Fruit fly (Drosophila melanogaster) whole organism, embryonic: ENCODE measurements around the gene CG46460.

Experiments used
- Atf-2 ChIP-seq: fragments of 200-800 bp; sonication (Bioruptor generic); optimal IDR thresholded peaks from 2 replicates; lab custom pipeline; 2016; ENCODE audit warnings: missing biosample characterization, missing genetic modification characterization
- Bgb ChIP-seq: fragments of 200-800 bp; sonication (Bioruptor generic); IDR thresholded peaks from 2 replicates; pipeline ENCODE4 v1.3.6; 2022; ENCODE audit warnings: missing biosample characterization, missing genetic modification characterization; ENCODE audit not compliant: partially characterized antibody
- Blimp-1 ChIP-seq: fragments of 200-800 bp; sonication (Bioruptor generic); optimal IDR thresholded peaks from 3 replicates; lab custom pipeline; 2018; ENCODE audit warnings: missing biosample characterization, missing genetic modification characterization, mild to moderate bottlenecking, moderate library complexity, missing genetic modification reagents
- CG10147 ChIP-seq: fragments of 200-800 bp; sonication (Bioruptor generic); optimal IDR thresholded peaks from 2 replicates; lab custom pipeline; 2019; ENCODE audit warnings: missing biosample characterization, mild to moderate bottlenecking, missing genetic modification characterization, moderate library complexity
- CG12071 ChIP-seq: fragments of 200-800 bp; sonication (Bioruptor generic); optimal IDR thresholded peaks from 3 replicates; lab custom pipeline; 2018; ENCODE audit warnings: missing biosample characterization, mild to moderate bottlenecking, missing genetic modification characterization
- CG1233 ChIP-seq: fragments of 200-800 bp; sonication (Bioruptor generic); optimal IDR thresholded peaks from 4 replicates; lab custom pipeline; 2018; ENCODE audit warnings: missing biosample characterization, mild to moderate bottlenecking, missing genetic modification characterization
- CG15514 ChIP-seq: fragments of 200-800 bp; sonication (Bioruptor generic); optimal IDR thresholded peaks from 3 replicates; lab custom pipeline; 2017; ENCODE audit warnings: missing biosample characterization, missing genetic modification characterization, mild to moderate bottlenecking, moderate library complexity, missing genetic modification reagents
- CG1603 ChIP-seq: fragments of 200-800 bp; sonication (Bioruptor generic); optimal IDR thresholded peaks from 2 replicates; lab custom pipeline; 2019; ENCODE audit warnings: missing biosample characterization, mild to moderate bottlenecking, missing genetic modification characterization, moderate library complexity
- CG17829 ChIP-seq: fragments of 200-800 bp; optimal IDR thresholded peaks from 2 replicates; lab custom pipeline; 2019; ENCODE audit warnings: missing biosample characterization, mild to moderate bottlenecking, missing genetic modification characterization, moderate library complexity
- CG2889 ChIP-seq: fragments of 200-800 bp; sonication (Bioruptor generic); IDR thresholded peaks from 3 replicates; pipeline ENCODE4 v1.3.6; 2022; ENCODE audit warnings: missing biosample characterization, missing genetic modification characterization
- CG3407 ChIP-seq: fragments of 200-800 bp; sonication (Bioruptor generic); optimal IDR thresholded peaks from 2 replicates; lab custom pipeline; 2018; ENCODE audit warnings: missing biosample characterization, mild to moderate bottlenecking, missing genetic modification characterization
- CG42726 ChIP-seq: fragments of 200-800 bp; sonication (Bioruptor generic); IDR thresholded peaks from 2 replicates; pipeline ENCODE4 v1.3.6; 2022; ENCODE audit warnings: missing biosample characterization, missing genetic modification characterization; ENCODE audit not compliant: partially characterized antibody
- CG4424 ChIP-seq: fragments of 200-800 bp; sonication (Bioruptor generic); optimal IDR thresholded peaks from 3 replicates; lab custom pipeline; 2016; ENCODE audit warnings: missing biosample characterization, missing genetic modification characterization
- CG4820 ChIP-seq: fragments of 200-800 bp; sonication (Bioruptor generic); optimal IDR thresholded peaks from 3 replicates; lab custom pipeline; 2016; ENCODE audit warnings: missing biosample characterization, missing genetic modification characterization
- CG8290 ChIP-seq, 3 experiments: fragments of 200-800 bp; sonication (Bioruptor generic); optimal IDR thresholded peaks; 2 replicates each; lab custom pipeline; 2016 to 2019; ENCODE audit warnings: missing biosample characterization in 3 of 3, missing genetic modification characterization in 3 of 3, mild to moderate bottlenecking in 2 of 3, moderate library complexity in 1 of 3
- CG8388 ChIP-seq: fragments of 200-800 bp; sonication (Bioruptor generic); optimal IDR thresholded peaks from 2 replicates; lab custom pipeline; 2019; ENCODE audit warnings: missing biosample characterization, mild to moderate bottlenecking, missing genetic modification characterization, moderate library complexity
- CG8765 ChIP-seq: fragments of 200-800 bp; sonication (Bioruptor generic); IDR thresholded peaks from 2 replicates; pipeline ENCODE4 v1.3.6; 2022; ENCODE audit warnings: missing biosample characterization, missing genetic modification characterization
- CG9437 ChIP-seq: fragments of 200-800 bp; sonication (Bioruptor generic); optimal IDR thresholded peaks from 2 replicates; lab custom pipeline; 2018; ENCODE audit warnings: missing biosample characterization, mild to moderate bottlenecking, missing genetic modification characterization
- Camta ChIP-seq: fragments of 200-800 bp; sonication (Bioruptor generic); optimal IDR thresholded peaks from 2 replicates; lab custom pipeline; 2016; ENCODE audit warnings: missing biosample characterization, missing genetic modification characterization
- D ChIP-seq, 2 experiments: fragments of 200-800 bp in 1 of 2; fragments of >200 bp in 1 of 2; sonication (Bioruptor generic) in 1 of 2; optimal IDR thresholded peaks; 2 replicates in 1 of 2; 3 replicates in 1 of 2; lab custom pipeline; 2017; ENCODE audit warnings: mild to moderate bottlenecking in 1 of 2, missing biosample characterization in 1 of 2, missing genetic modification characterization in 1 of 2, missing genetic modification reagents in 1 of 2
- D19A ChIP-seq: fragments of 200-800 bp; optimal IDR thresholded peaks from 3 replicates; lab custom pipeline; 2019; ENCODE audit warnings: missing biosample characterization, mild to moderate bottlenecking, missing genetic modification characterization, moderate library complexity
- Deaf1 ChIP-seq: fragments of 200-800 bp; optimal IDR thresholded peaks from 3 replicates; lab custom pipeline; 2019; ENCODE audit warnings: missing biosample characterization, mild to moderate bottlenecking, missing genetic modification characterization, moderate library complexity
- Dll ChIP-seq: fragments of 200-800 bp; sonication (Bioruptor generic); IDR thresholded peaks from 4 replicates; pipeline ENCODE4 v1.3.6; 2022; ENCODE audit warnings: missing biosample characterization, missing genetic modification characterization; ENCODE audit not compliant: partially characterized antibody
- HHEX ChIP-seq: fragments of 200-800 bp; sonication (Bioruptor generic); optimal IDR thresholded peaks from 3 replicates; lab custom pipeline; 2017; ENCODE audit warnings: missing biosample characterization, mild to moderate bottlenecking, missing genetic modification characterization, missing genetic modification reagents
- Max ChIP-seq: fragments of 200-800 bp; sonication (Bioruptor generic); optimal IDR thresholded peaks from 2 replicates; lab custom pipeline; 2016; ENCODE audit warnings: missing biosample characterization, mild to moderate bottlenecking, missing genetic modification characterization
- Med ChIP-seq: fragments of 200-800 bp; sonication (Bioruptor generic); peaks from one replicate; lab custom pipeline; 2016; ENCODE audit warnings: missing biosample characterization, missing genetic modification characterization, mild to moderate bottlenecking, inconsistent platforms, moderate library complexity
- Myb ChIP-seq: fragments of 200-800 bp; sonication (Bioruptor generic); optimal IDR thresholded peaks from 2 replicates; lab custom pipeline; 2016; ENCODE audit warnings: missing biosample characterization, missing genetic modification characterization
- Poxn ChIP-seq: fragments of 200-800 bp; sonication (Bioruptor generic); IDR thresholded peaks from 2 replicates; pipeline ENCODE4 v1.3.6; 2022; ENCODE audit warnings: missing biosample characterization, missing genetic modification characterization
- Vsx1 ChIP-seq: fragments of 200-800 bp; sonication (Bioruptor generic); optimal IDR thresholded peaks from 2 replicates; lab custom pipeline; 2017; ENCODE audit warnings: missing biosample characterization, mild to moderate bottlenecking, missing genetic modification characterization, missing genetic modification reagents
- ap ChIP-seq: fragments of 200-800 bp; sonication (Bioruptor generic); IDR thresholded peaks from 2 replicates; pipeline ENCODE4 v1.3.6; 2022; ENCODE audit warnings: missing biosample characterization, missing genetic modification characterization
- croc ChIP-seq: fragments of 200-800 bp; sonication (Bioruptor generic); conservative IDR thresholded peaks from 3 replicates; pipeline ENCODE4 v1.3.6; 2022; ENCODE audit warnings: missing biosample characterization, missing genetic modification characterization
- dan ChIP-seq: fragments of 200-800 bp; sonication (Bioruptor generic); IDR thresholded peaks from 2 replicates; pipeline ENCODE4 v1.3.6; 2022; ENCODE audit warnings: missing biosample characterization, missing genetic modification characterization
- danr ChIP-seq: fragments of 200-800 bp; sonication (Bioruptor generic); IDR thresholded peaks from 2 replicates; pipeline ENCODE4 v1.3.6; 2022; ENCODE audit warnings: missing biosample characterization, missing genetic modification characterization
- fu2 ChIP-seq: fragments of 200-800 bp; sonication (Bioruptor generic); optimal IDR thresholded peaks from 2 replicates; lab custom pipeline; 2016; ENCODE audit warnings: missing biosample characterization, missing genetic modification characterization
- gce ChIP-seq: fragments of 200-800 bp; sonication (Bioruptor generic); IDR thresholded peaks from 3 replicates; pipeline ENCODE4 v1.3.6; 2022; ENCODE audit warnings: missing biosample characterization, missing genetic modification characterization
- gro ChIP-seq: fragments of 200-800 bp; sonication (Bioruptor generic); optimal IDR thresholded peaks from 2 replicates; lab custom pipeline; 2016; ENCODE audit warnings: missing biosample characterization, missing genetic modification characterization
- her ChIP-seq: fragments of 200-800 bp; sonication (Bioruptor generic); optimal IDR thresholded peaks from 2 replicates; lab custom pipeline; 2016; ENCODE audit warnings: missing biosample characterization, missing genetic modification characterization
- ken ChIP-seq: fragments of 200-800 bp; sonication (Bioruptor generic); IDR thresholded peaks from 3 replicates; pipeline ENCODE4 v1.3.6; 2022; ENCODE audit warnings: missing biosample characterization, missing genetic modification characterization
- klu ChIP-seq: fragments of 200-800 bp; sonication (Bioruptor generic); IDR thresholded peaks from 2 replicates; pipeline ENCODE4 v1.3.6; 2022; ENCODE audit warnings: missing biosample characterization, missing genetic modification characterization
- mld ChIP-seq: fragments of 200-800 bp; sonication (Bioruptor generic); IDR thresholded peaks from 3 replicates; pipeline ENCODE4 v1.3.6; 2022; ENCODE audit warnings: missing biosample characterization, missing genetic modification characterization; ENCODE audit not compliant: partially characterized antibody
- oc ChIP-seq: fragments of 200-800 bp; sonication (Bioruptor generic); optimal IDR thresholded peaks from 2 replicates; lab custom pipeline; 2018; ENCODE audit warnings: missing biosample characterization, mild to moderate bottlenecking, missing genetic modification characterization, moderate library complexity
- pnt ChIP-seq: fragments of 200-800 bp; sonication (Bioruptor generic); optimal IDR thresholded peaks from 3 replicates; lab custom pipeline; 2016; ENCODE audit warnings: missing biosample characterization, missing genetic modification characterization
- repo ChIP-seq: fragments of 200-800 bp; sonication (Bioruptor generic); optimal IDR thresholded peaks from 2 replicates; lab custom pipeline; 2016; ENCODE audit warnings: missing biosample characterization, missing genetic modification characterization
- slbo ChIP-seq: fragments of 200-800 bp; sonication (Bioruptor generic); IDR thresholded peaks from 2 replicates; pipeline ENCODE4 v1.3.6; 2022; ENCODE audit warnings: missing biosample characterization, missing genetic modification characterization
- sr ChIP-seq: fragments of 200-800 bp; sonication (Bioruptor generic); IDR thresholded peaks from 3 replicates; pipeline ENCODE4 v1.3.6; 2022; ENCODE audit warnings: missing biosample characterization, missing genetic modification characterization
- toy ChIP-seq: fragments of 200-800 bp; sonication (Bioruptor generic); IDR thresholded peaks from 2 replicates; pipeline ENCODE4 v1.3.6; 2022; ENCODE audit warnings: missing biosample characterization, missing genetic modification characterization
- unpg ChIP-seq: fragments of 200-800 bp; sonication (Bioruptor generic); optimal IDR thresholded peaks from 3 replicates; lab custom pipeline; 2018; ENCODE audit warnings: missing biosample characterization, mild to moderate bottlenecking, missing genetic modification characterization, moderate library complexity
- wor ChIP-seq: fragments of 200-800 bp; sonication (Bioruptor generic); IDR thresholded peaks from 2 replicates; pipeline ENCODE4 v1.3.6; 2022; ENCODE audit warnings: missing biosample characterization, missing genetic modification characterization
- z ChIP-seq: fragments of 200-800 bp; sonication (Bioruptor generic); IDR thresholded peaks from 3 replicates; pipeline ENCODE4 v1.3.6; 2022; ENCODE audit warnings: missing biosample characterization, missing genetic modification characterization
- zen2 ChIP-seq: fragments of 200-800 bp; sonication (Bioruptor generic); IDR thresholded peaks from 3 replicates; pipeline ENCODE4 v1.3.6; 2022; ENCODE audit warnings: missing biosample characterization, missing genetic modification characterization; ENCODE audit not compliant: partially characterized antibody
- zfh1 ChIP-seq: fragments of 200-800 bp; sonication (Bioruptor generic); IDR thresholded peaks from 3 replicates; pipeline ENCODE4 v1.3.6; 2022; ENCODE audit warnings: missing biosample characterization, missing genetic modification characterization

The CG46460 gene

DNA sequence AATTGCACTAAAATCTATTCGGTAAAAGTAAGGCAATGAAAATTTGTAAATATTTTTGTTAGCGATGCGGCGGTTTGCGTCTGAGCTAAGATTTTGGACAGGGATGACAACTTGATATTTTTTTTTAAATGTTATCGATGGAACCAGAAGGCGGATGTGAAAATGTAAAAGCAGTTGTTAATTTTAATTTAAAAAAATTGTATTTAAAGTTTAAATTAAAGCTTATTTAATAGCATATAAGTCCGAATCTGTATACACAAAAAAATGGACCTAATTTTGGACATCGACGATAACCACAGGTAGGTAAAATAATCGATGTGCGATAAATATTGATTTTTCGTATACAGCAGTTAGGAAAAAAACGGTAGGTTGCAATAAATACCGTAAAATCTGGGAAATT is 35.3 kb upstream of the CG46460 start, which contains the start of the genes CG11586 and VhaM9.7-a (continued):
- TF ChIP-seq CG8765: no peak
- TF ChIP-seq CG17829 (tag; lab: Kevin White, UChicago): peak; percentile 36
- no peak for TF ChIP-seq Deaf1 (tag; lab: Kevin White, UChicago)
- no peak for TF ChIP-seq HHEX (GFP tag; lab: Kevin White, UChicago)
- peak; percentile 25 for TF ChIP-seq Max
- TF ChIP-seq CG4424 (GFP tag; lab: Kevin White, UChicago): peak; percentile 19
- TF ChIP-seq z: no peak
- TF ChIP-seq toy (GFP tag; lab: Robert Waterston, UW): no peak
- TF ChIP-seq D19A (tag; lab: Kevin White, UChicago): peak; percentile 23
- no peak for TF ChIP-seq repo (GFP tag; lab: Kevin White, UChicago)
- TF ChIP-seq gro (GFP tag; lab: Kevin White, UChicago): no peak
- TF ChIP-seq CG15514 (GFP tag; lab: Kevin White, UChicago): peak; percentile 92
- TF ChIP-seq Atf-2 (GFP tag; lab: Kevin White, UChicago): no peak
- TF ChIP-seq pnt: no peak
- no peak for TF ChIP-seq Camta
- peak; percentile 68 for TF ChIP-seq Myb (GFP tag; lab: Kevin White, UChicago)
- no peak for TF ChIP-seq CG12071 (GFP tag; lab: Kevin White, UChicago)
- TF ChIP-seq CG42726 (GFP tag; lab: Robert Waterston, UW): no peak
- no peak for TF ChIP-seq croc
- TF ChIP-seq Med: peak; percentile 55
- TF ChIP-seq her (GFP tag; lab: Kevin White, UChicago): no peak
- TF ChIP-seq CG3407 (GFP tag; lab: Kevin White, UChicago): no peak
- no peak for TF ChIP-seq slbo
- no peak for TF ChIP-seq danr
- peak; percentile 20 for TF ChIP-seq CG8388 (GFP tag; lab: Kevin White, UChicago)
- no peak for TF ChIP-seq CG4820 (GFP tag; lab: Kevin White, UChicago)
- no peak for TF ChIP-seq mld (GFP tag; lab: Robert Waterston, UW)
- TF ChIP-seq gce: no peak
- TF ChIP-seq wor: no peak
- TF ChIP-seq ken (GFP tag; lab: Robert Waterston, UW): no peak
- no peak for TF ChIP-seq oc
- TF ChIP-seq CG1233: no peak
- no peak for TF ChIP-seq CG10147 (GFP tag; lab: Kevin White, UChicago)
- peak; percentile 21 for TF ChIP-seq Vsx1 (GFP tag; lab: Kevin White, UChicago)
- no peak for TF ChIP-seq ap
- TF ChIP-seq dan (GFP tag; lab: Robert Waterston, UW): no peak
- no peak for TF ChIP-seq unpg
- TF ChIP-seq Bgb (GFP tag; lab: Robert Waterston, UW): peak; percentile 63
- TF ChIP-seq sr (GFP tag; lab: Robert Waterston, UW): no peak
- no peak for TF ChIP-seq Poxn (GFP tag; lab: Robert Waterston, UW)
- TF ChIP-seq D (optimal IDR thresholded peaks at IDR 0.05; lab: Kevin White, UChicago): no peak
- TF ChIP-seq D (GFP tag; optimal IDR thresholded peaks at IDR 0.05; lab: Kevin White, UChicago): no peak
- TF ChIP-seq CG2889 (GFP tag; lab: Robert Waterston, UW): no peak
- no peak for TF ChIP-seq fu2
- TF ChIP-seq Dll (GFP tag; lab: Robert Waterston, UW): peak; percentile 78
- peak; percentile 18 for TF ChIP-seq CG1603 (tag; lab: Kevin White, UChicago)
- TF ChIP-seq zen2 (GFP tag; lab: Robert Waterston, UW): no peak; the same call in 1 of the 3 replicates
- no peak for TF ChIP-seq CG9437 (GFP tag; lab: Kevin White, UChicago)
- TF ChIP-seq klu (GFP tag; lab: Robert Waterston, UW): no peak
- TF ChIP-seq CG8290 (GFP tag; optimal IDR thresholded peaks at IDR 0.05; lab: Kevin White, UChicago): peak; percentile 40
- no peak for TF ChIP-seq CG8290 (tag; optimal IDR thresholded peaks at IDR 0.05; lab: Kevin White, UChicago)
- peak; percentile 24 for TF ChIP-seq Blimp-1 (GFP tag; lab: Kevin White, UChicago)
- TF ChIP-seq zfh1: peak; percentile 20; the same call in 1 of the 3 replicates
